Worm (Caenorhabditis elegans) whole organism, L1 larva: ENCODE results near the gene C16C8.18.
"Not testable (repeated sequence)": the region's sequence is repeated elsewhere in the genome, so short reads cannot be mapped to it uniquely, and the experiment has no call there.

Experiments used
- C16A3.4 ChIP-seq: fragments of 150-350 bp; optimal IDR thresholded peaks from 2 replicates; lab custom pipeline; 2014; ENCODE audit warnings: missing biosample characterization, missing genetic modification characterization
- C34B4.2 ChIP-seq: sonication (generic microtip); optimal IDR thresholded peaks from 2 replicates; lab custom pipeline; 2017; ENCODE audit warnings: mild to moderate bottlenecking, missing genetic modification characterization, missing compliant biosample characterization
- ces-1 ChIP-seq: fragments of 150-350 bp; optimal IDR thresholded peaks from 2 replicates; lab custom pipeline; 2014; ENCODE audit warnings: missing biosample characterization, missing genetic modification reagents, missing genetic modification characterization
- dpl-1 ChIP-seq, 3 experiments: fragments of 150-350 bp in 2 of 3; sonication (generic microtip) in 1 of 3; optimal IDR thresholded peaks; 2 replicates each; lab custom pipeline; 2014 to 2017; ENCODE audit warnings: missing biosample characterization in 3 of 3, missing genetic modification characterization in 3 of 3, missing genetic modification reagents in 3 of 3
- efl-1 ChIP-seq, 4 experiments: fragments of 150-350 bp; optimal IDR thresholded peaks in 3 of 4; peaks in 1 of 4; 1 replicate in 1 of 4; 2 replicates in 3 of 4; lab custom pipeline; 2014; ENCODE audit warnings: missing biosample characterization in 2 of 4, missing genetic modification characterization in 2 of 4, missing genetic modification reagents in 2 of 4
- fkh-10 ChIP-seq: sonication (generic microtip); optimal IDR thresholded peaks from 2 replicates; lab custom pipeline; 2017; ENCODE audit warnings: missing biosample characterization, missing genetic modification reagents, missing genetic modification characterization
- fkh-4 ChIP-seq: sonication (generic microtip); optimal IDR thresholded peaks from 2 replicates; lab custom pipeline; 2016; ENCODE audit warnings: missing compliant biosample characterization, missing genetic modification characterization, borderline replicate concordance
- fos-1 ChIP-seq: fragments of 150-350 bp; optimal IDR thresholded peaks from 2 replicates; lab custom pipeline; 2014; ENCODE audit warnings: missing biosample characterization, missing genetic modification characterization
- grh-1 ChIP-seq: fragments of 200-800 bp; sonication (Bioruptor generic); IDR thresholded peaks from 2 replicates; pipeline ENCODE4 v1.3.6; 2022; ENCODE audit warnings: missing genetic modification reagents, missing genetic modification characterization, missing compliant biosample characterization
- hlh-17 ChIP-seq: fragments of 200-800 bp; sonication (Bioruptor generic); optimal IDR thresholded peaks from 2 replicates; lab custom pipeline; 2018; ENCODE audit warnings: missing genetic modification characterization, mild to moderate bottlenecking, missing compliant biosample characterization, moderate library complexity, borderline replicate concordance
- hlh-4 ChIP-seq: sonication (generic microtip); optimal IDR thresholded peaks from 2 replicates; lab custom pipeline; 2016; ENCODE audit warnings: mild to moderate bottlenecking, missing genetic modification characterization, missing compliant biosample characterization
- hpl-2 ChIP-seq: fragments of 150-350 bp; optimal IDR thresholded peaks from 2 replicates; lab custom pipeline; 2014; ENCODE audit warnings: missing biosample characterization, missing genetic modification reagents, missing genetic modification characterization
- irx-1 ChIP-seq: sonication (generic microtip); optimal IDR thresholded peaks from 2 replicates; lab custom pipeline; 2016; ENCODE audit warnings: missing genetic modification characterization, missing compliant biosample characterization
- lin-14 ChIP-seq: fragments of 200-800 bp; sonication (Bioruptor generic); optimal IDR thresholded peaks from 2 replicates; lab custom pipeline; 2018; ENCODE audit warnings: mild to moderate bottlenecking, missing genetic modification characterization, moderate library complexity, missing compliant biosample characterization
- lin-15B ChIP-seq: fragments of 150-350 bp; sonication (generic microtip); optimal IDR thresholded peaks from 3 replicates; lab custom pipeline; 2014; ENCODE audit warnings: missing biosample characterization, missing genetic modification characterization
- lir-3 ChIP-seq: sonication (generic microtip); optimal IDR thresholded peaks from 2 replicates; lab custom pipeline; 2016; ENCODE audit warnings: mild to moderate bottlenecking, missing genetic modification characterization, moderate library complexity, missing compliant biosample characterization; ENCODE audit not compliant: poor library complexity
- lsy-2 ChIP-seq, 2 experiments: fragments of 150-350 bp; optimal IDR thresholded peaks; 2 replicates each; lab custom pipeline; 2014; ENCODE audit warnings: missing biosample characterization in 2 of 2, missing genetic modification characterization in 2 of 2
- mef-2 ChIP-seq: fragments of 150-350 bp; optimal IDR thresholded peaks from 2 replicates; lab custom pipeline; 2014; ENCODE audit warnings: missing biosample characterization, missing genetic modification characterization
- mep-1 ChIP-seq: fragments of 150-350 bp; optimal IDR thresholded peaks from 2 replicates; lab custom pipeline; 2014; ENCODE audit warnings: missing biosample characterization, missing genetic modification characterization
- nhr-12 ChIP-seq: sonication (generic microtip); optimal IDR thresholded peaks from 2 replicates; lab custom pipeline; 2017; ENCODE audit warnings: missing biosample characterization, missing genetic modification characterization
- nhr-20 ChIP-seq: sonication (generic microtip); optimal IDR thresholded peaks from 2 replicates; lab custom pipeline; 2016; ENCODE audit warnings: mild to moderate bottlenecking, missing genetic modification characterization, missing compliant biosample characterization
- nhr-237 ChIP-seq: fragments of 150-350 bp; optimal IDR thresholded peaks from 2 replicates; lab custom pipeline; 2014; ENCODE audit warnings: missing biosample characterization, missing genetic modification characterization
- nhr-28 ChIP-seq: fragments of 150-350 bp; optimal IDR thresholded peaks from 2 replicates; lab custom pipeline; 2014; ENCODE audit warnings: missing biosample characterization, missing genetic modification characterization
- nhr-47 ChIP-seq: sonication (generic microtip); optimal IDR thresholded peaks from 2 replicates; lab custom pipeline; 2016; ENCODE audit warnings: mild to moderate bottlenecking, missing genetic modification characterization, moderate library complexity, missing compliant biosample characterization
- nhr-76 ChIP-seq: sonication (generic microtip); optimal IDR thresholded peaks from 2 replicates; lab custom pipeline; 2017; ENCODE audit warnings: missing biosample characterization, missing genetic modification characterization
- nhr-77 ChIP-seq: fragments of 150-350 bp; optimal IDR thresholded peaks from 2 replicates; lab custom pipeline; 2014; ENCODE audit warnings: missing biosample characterization, missing genetic modification characterization
- pax-3 ChIP-seq: fragments of 200-800 bp; sonication (Bioruptor generic); optimal IDR thresholded peaks from 2 replicates; lab custom pipeline; 2018; ENCODE audit warnings: mild to moderate bottlenecking, missing genetic modification characterization, moderate library complexity, missing compliant biosample characterization
- skn-1 ChIP-seq: fragments of 150-350 bp; optimal IDR thresholded peaks from 2 replicates; lab custom pipeline; 2014; ENCODE audit warnings: missing biosample characterization, missing genetic modification characterization
- snu-23 ChIP-seq: sonication (generic microtip); optimal IDR thresholded peaks from 2 replicates; lab custom pipeline; 2016; ENCODE audit warnings: missing genetic modification characterization, missing compliant biosample characterization
- sox-4 ChIP-seq: sonication (generic microtip); optimal IDR thresholded peaks from 2 replicates; lab custom pipeline; 2016; ENCODE audit warnings: missing genetic modification characterization, missing compliant biosample characterization
- tlp-1 ChIP-seq: fragments of 150-350 bp; optimal IDR thresholded peaks from 2 replicates; lab custom pipeline; 2014; ENCODE audit warnings: missing biosample characterization, missing genetic modification characterization
- unc-30 ChIP-seq: sonication (generic microtip); optimal IDR thresholded peaks from 2 replicates; lab custom pipeline; 2017; ENCODE audit warnings: missing biosample characterization, missing genetic modification characterization
- vab-15 ChIP-seq: sonication (generic microtip); optimal IDR thresholded peaks from 2 replicates; lab custom pipeline; 2017; ENCODE audit warnings: missing genotype, mild to moderate bottlenecking, missing genetic modification characterization, missing compliant biosample characterization
- xbp-1 ChIP-seq: sonication (generic microtip); optimal IDR thresholded peaks from 2 replicates; lab custom pipeline; 2016; ENCODE audit warnings: missing genetic modification characterization, missing compliant biosample characterization
- ztf-4 ChIP-seq: fragments of 150-350 bp; optimal IDR thresholded peaks from 2 replicates; lab custom pipeline; 2014; ENCODE audit warnings: missing biosample characterization, missing genetic modification characterization

C16C8.18 gene

DNA sequence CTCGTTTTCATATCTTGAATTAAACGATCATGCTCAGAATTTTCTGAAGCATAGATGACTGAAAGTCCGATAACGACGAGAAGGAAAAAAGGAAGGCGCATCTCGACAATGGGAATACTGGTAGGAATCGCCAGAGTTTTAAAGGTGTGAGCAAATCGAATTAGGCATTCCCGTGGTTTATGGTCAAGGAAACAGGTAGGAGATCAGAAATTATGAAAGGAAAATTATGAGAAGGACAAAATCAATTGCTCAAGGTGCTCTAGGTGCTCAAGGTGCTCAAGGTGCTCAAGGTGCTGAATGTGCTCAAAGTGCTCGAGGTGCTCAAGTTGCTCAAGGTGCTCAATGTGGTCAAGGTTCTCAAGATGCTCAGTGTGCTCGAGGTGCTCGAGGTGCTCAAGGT lies 35.1 kb downstream of the C16C8.18 start, which contains the start of gene C16C8.10:
TSS of gene C16C8.10 (minus strand) at position 101 of the 400 bp plus-strand sequence.
- TF ChIP-seq fos-1, nhr-77, mef-2 (tag; lab: Kevin White, UChicago): not testable (repeated sequence)

ce11 chrII:3470549-3470948 lies 41.0 kb downstream of the C16C8.18 start, which contains the start of gene Y49F6B.20:
TSS of gene Y49F6B.20 (minus strand) at chrII:3470649.
- TF ChIP-seq nhr-237 (tag; lab: Kevin White, UChicago) (no peak), pax-3 (tag; lab: Kevin White, UChicago) (no peak), sox-4 (tag; lab: Kevin White, UChicago) (no peak), nhr-47 (tag; lab: Kevin White, UChicago) (no peak), nhr-28 (tag; lab: Kevin White, UChicago) (no peak), nhr-76 (tag; lab: Kevin White, UChicago) (no peak), dpl-1 (GFP tag; optimal IDR thresholded peaks at IDR 0.05; lab: Kevin White, UChicago) (no peak), lir-3 (no peak), unc-30 (tag; lab: Kevin White, UChicago) (no peak), vab-15 (tag; lab: Kevin White, UChicago) (no peak)
- TF ChIP-seq, all 84 proteins: peak for 0

- no peak for TF ChIP-seq nhr-237 (tag; lab: Kevin White, UChicago)
- no peak for TF ChIP-seq efl-1 (optimal IDR thresholded peaks at IDR 0.05; lab: Kevin White, UChicago)
- peak in 1 of 2 experiments; percentile 47 for TF ChIP-seq efl-1 (GFP tag; optimal IDR thresholded peaks at IDR 0.05 in 1 of 2; lab: Kevin White, UChicago)
- TF ChIP-seq, all 84 proteins: peak for 1
These were observed 42.1 kb downstream of the C16C8.18 start, which contains the start of gene Y49F6B.13 for ce11 chrII:3471603-3472002. TSS of gene Y49F6B.13 (minus strand) at chrII:3471703.

ce11 chrII:3472316-3472715 lies 42.8 kb downstream of the C16C8.18 start, which contains the start of gene Y49F6B.12:
TSS of gene Y49F6B.12 (minus strand) at chrII:3472416.
- TF ChIP-seq hpl-2 = no peak
- no peak for TF ChIP-seq hlh-17
- TF ChIP-seq irx-1 = no peak
- TF ChIP-seq tlp-1 (tag; lab: Kevin White, UChicago) = no peak
- TF ChIP-seq nhr-77 (tag; lab: Kevin White, UChicago) = no peak
- TF ChIP-seq nhr-20 (tag; lab: Kevin White, UChicago) = no peak
- TF ChIP-seq nhr-12 = no peak

ce11 chrII:3472817-3473216 lies 43.3 kb downstream of the C16C8.18 start, which contains the start of gene Y49F6B.6:
TSS of gene Y49F6B.6 (plus strand) at chrII:3473117.
- TF ChIP-seq ces-1 (GFP tag; lab: Kevin White, UChicago) (no peak), pax-3 (tag; lab: Kevin White, UChicago) (no peak), hlh-17 (no peak), ztf-4 (no peak), hlh-4 (tag; lab: Kevin White, UChicago) (no peak), mef-2 (tag; lab: Kevin White, UChicago) (no peak), xbp-1 (tag; lab: Kevin White, UChicago) (no peak), fkh-10 (GFP tag; lab: Kevin White, UChicago) (no peak)

- no peak for TF ChIP-seq fkh-4
- TF ChIP-seq lin-15B (tag; lab: Kevin White, UChicago) = no peak
- TF ChIP-seq hpl-2 = no peak
- TF ChIP-seq lin-14 (GFP tag; lab: Kevin White, UChicago) = no peak
- TF ChIP-seq nhr-237 (tag; lab: Kevin White, UChicago) = no peak
- no peak for TF ChIP-seq lsy-2 (tag; optimal IDR thresholded peaks at IDR 0.05; lab: Kevin White, UChicago)
- no peak for TF ChIP-seq efl-1 (optimal IDR thresholded peaks at IDR 0.05; lab: Kevin White, UChicago)
- no peak for TF ChIP-seq efl-1 (GFP tag; optimal IDR thresholded peaks at IDR 0.05 in 1 of 2; lab: Kevin White, UChicago)
- TF ChIP-seq skn-1 (tag; lab: Kevin White, UChicago) = no peak
- no peak for TF ChIP-seq mep-1 (tag; lab: Kevin White, UChicago)
- no peak for TF ChIP-seq C16A3.4 (tag; lab: Kevin White, UChicago)
- TF ChIP-seq grh-1 (GFP tag; lab: Robert Waterston, UW) = no peak
- TF ChIP-seq C34B4.2 = no peak
- TF ChIP-seq snu-23 = no peak
These were observed 44.2 kb downstream of the C16C8.18 start, which contains the start of gene sdz-32 for ce11 chrII:3473744-3474143. TSS of gene sdz-32 (plus strand) at chrII:3474044.
